Worm (Caenorhabditis elegans): Measurements from ENCODE around the gene F56D3.1.

- TF ChIP-seq ama-1 (optimal IDR thresholded peaks at IDR 0.05) = no peak
- no peak for TF ChIP-seq hmbx-1 (tag; optimal IDR thresholded peaks at IDR 0.05)
- no peak for TF ChIP-seq scrt-1 (GFP tag; IDR thresholded peaks at IDR 0.05)
- TF ChIP-seq flt-1 (GFP tag; IDR thresholded peaks at IDR 0.05) = no peak
- no peak for TF ChIP-seq hmg-4 (GFP tag; optimal IDR thresholded peaks at IDR 0.05)
- no peak for TF ChIP-seq sea-1 (GFP tag; conservative IDR thresholded peaks at IDR 0.05)
- no peak for TF ChIP-seq ceh-13 (GFP tag; optimal IDR thresholded peaks at IDR 0.05)
- no peak for TF ChIP-seq ceh-36 (tag; optimal IDR thresholded peaks at IDR 0.05)
- TF ChIP-seq hnd-1 (tag; optimal IDR thresholded peaks at IDR 0.05) = no peak
These were observed 47.4 kb upstream of the F56D3.1 start for ce11 chrII:4098759-4099158.
